Fruit fly (Drosophila melanogaster): Measurements from ENCODE around the gene Glyp.

Glyp gene

dm6 chr2L:2163568-2163953, 32.9 kb downstream of the Glyp start (continued):
- TF ChIP-seq CG31388 (GFP tag; optimal IDR thresholded peaks at IDR 0.05), result peak; percentile 59
- peak; percentile 93 for TF ChIP-seq CG18262 (tag; optimal IDR thresholded peaks at IDR 0.05)
- TF ChIP-seq fd3F (GFP tag; optimal IDR thresholded peaks at IDR 0.05), result peak; percentile 40
- TF ChIP-seq ro (GFP tag; IDR thresholded peaks at IDR 0.05), result peak; percentile 84
- peak; percentile 93 for TF ChIP-seq NC2α (GFP tag; optimal IDR thresholded peaks at IDR 0.05)
- TF ChIP-seq Hsf (GFP tag; optimal IDR thresholded peaks at IDR 0.05), result peak; percentile 86
- TF ChIP-seq CG4707 (GFP tag; optimal IDR thresholded peaks at IDR 0.05), result peak; percentile 81
- TF ChIP-seq Neu2 (GFP tag; optimal IDR thresholded peaks at IDR 0.05; ENCODE audit: borderline replicate concordance), result peak; percentile 84
- peak; percentile 89 for TF ChIP-seq CG2202 (tag; optimal IDR thresholded peaks at IDR 0.05)
- TF ChIP-seq CG15696 (tag; optimal IDR thresholded peaks at IDR 0.05), result peak; percentile 91
- TF ChIP-seq lilli (GFP tag; optimal IDR thresholded peaks at IDR 0.05), result peak; percentile 82
- TF ChIP-seq CG17912 (GFP tag; optimal IDR thresholded peaks at IDR 0.05), result no peak
- TF ChIP-seq CG9932 (GFP tag; IDR thresholded peaks at IDR 0.05), result peak; percentile 85
- TF ChIP-seq CrebB (tag; optimal IDR thresholded peaks at IDR 0.05), result peak; percentile 72
- TF ChIP-seq gem (tag; optimal IDR thresholded peaks at IDR 0.05), result peak; percentile 93
- no peak for TF ChIP-seq br (optimal IDR thresholded peaks at IDR 0.05)
- TF ChIP-seq repo (GFP tag; optimal IDR thresholded peaks at IDR 0.05), result peak; percentile 74
- TF ChIP-seq CG17829 (tag; optimal IDR thresholded peaks at IDR 0.05), result peak; percentile 95
- peak; percentile 84 for TF ChIP-seq lab (GFP tag; optimal IDR thresholded peaks at IDR 0.05)
- TF ChIP-seq CG6683 (GFP tag; optimal IDR thresholded peaks at IDR 0.05), result peak; percentile 41
- TF ChIP-seq grau (tag; optimal IDR thresholded peaks at IDR 0.05), result peak; percentile 82
- TF ChIP-seq Rx (GFP tag; IDR thresholded peaks at IDR 0.05), result peak; percentile 92
- TF ChIP-seq CG4854 (GFP tag; optimal IDR thresholded peaks at IDR 0.05), result peak; percentile 77
- TF ChIP-seq C15 (GFP tag; IDR thresholded peaks at IDR 0.05), result peak; percentile 85
- TF ChIP-seq Dad (GFP tag; optimal IDR thresholded peaks at IDR 0.05), result peak; percentile 88
- peak; percentile 19; the same call in 1 of the 2 replicates for TF ChIP-seq Doc2 (GFP tag; IDR thresholded peaks at IDR 0.05)
- TF ChIP-seq CG3407 (GFP tag; optimal IDR thresholded peaks at IDR 0.05), result peak; percentile 84
- TF ChIP-seq ranshi (GFP tag; IDR thresholded peaks at IDR 0.05), result peak; percentile 90
- peak; percentile 86 for TF ChIP-seq CG10267 (tag; optimal IDR thresholded peaks at IDR 0.05)
- TF ChIP-seq CG4282 (GFP tag; optimal IDR thresholded peaks at IDR 0.05), result peak; percentile 58
- peak; percentile 63 for TF ChIP-seq al (GFP tag; IDR thresholded peaks at IDR 0.05)
- peak; percentile 91 for TF ChIP-seq phol (tag; optimal IDR thresholded peaks at IDR 0.05)
- no peak for TF ChIP-seq insv (GFP tag; optimal IDR thresholded peaks at IDR 0.05)
- TF ChIP-seq CG1602 (GFP tag; optimal IDR thresholded peaks at IDR 0.05), result peak; percentile 84
- peak; percentile 93 for TF ChIP-seq sim (GFP tag; IDR thresholded peaks at IDR 0.05)
- peak; percentile 23 for TF ChIP-seq CG9797 (GFP tag; optimal IDR thresholded peaks at IDR 0.05)
- TF ChIP-seq Oli (tag; optimal IDR thresholded peaks at IDR 0.05), result peak; percentile 87
- peak in 1 of 2 experiments; percentile 51 for TF ChIP-seq Hr78 (GFP tag; optimal IDR thresholded peaks at IDR 0.05)
- no peak for TF ChIP-seq yki (optimal IDR thresholded peaks at IDR 0.05)
- TF ChIP-seq CG9437 (GFP tag; optimal IDR thresholded peaks at IDR 0.05), result peak; percentile 73
- TF ChIP-seq NK7.1 (GFP tag; optimal IDR thresholded peaks at IDR 0.05), result peak; percentile 89
- peak; percentile 85 for TF ChIP-seq ewg (GFP tag; optimal IDR thresholded peaks at IDR 0.05)
- TF ChIP-seq cwo (GFP tag; optimal IDR thresholded peaks at IDR 0.05), result peak; percentile 71
- TF ChIP-seq CG18599 (GFP tag; optimal IDR thresholded peaks at IDR 0.05), result peak; percentile 84
- peak; percentile 32 for TF ChIP-seq vfl (GFP tag; optimal IDR thresholded peaks at IDR 0.05)
- TF ChIP-seq HmgZ (tag; optimal IDR thresholded peaks at IDR 0.05), result peak; percentile 61
- TF ChIP-seq onecut (GFP tag; IDR thresholded peaks at IDR 0.05), result peak; percentile 87
- TF ChIP-seq lola (GFP tag; optimal IDR thresholded peaks at IDR 0.05), result peak in 1 of 3 experiments; percentile 93
- TF ChIP-seq gt (GFP tag; IDR thresholded peaks at IDR 0.05), result peak; percentile 90
- TF ChIP-seq Elba2 (GFP tag; optimal IDR thresholded peaks at IDR 0.05), result peak; percentile 83
- peak; percentile 63 for TF ChIP-seq maf-S (GFP tag; optimal IDR thresholded peaks at IDR 0.05)
